Fruit fly (Drosophila melanogaster) whole organism, embryonic: ENCODE data around the gene CG32633.

Experiments used
- ATbp ChIP-seq: fragments of 200-800 bp; sonication (Bioruptor generic); optimal IDR thresholded peaks from 2 replicates; lab custom pipeline; 2017; ENCODE audit warnings: missing biosample characterization, mild to moderate bottlenecking, missing genetic modification characterization, missing genetic modification reagents
- Ada2b ChIP-seq: fragments of 200-800 bp; sonication (Bioruptor generic); IDR thresholded peaks from 2 replicates; pipeline ENCODE4 v1.3.6; 2022; ENCODE audit warnings: missing biosample characterization, missing genetic modification characterization
- CG10431 ChIP-seq: fragments of 200-800 bp; sonication (Bioruptor generic); optimal IDR thresholded peaks from 3 replicates; lab custom pipeline; 2018; ENCODE audit warnings: missing biosample characterization, mild to moderate bottlenecking, missing genetic modification characterization
- CG11504 ChIP-seq: fragments of 200-800 bp; sonication (Bioruptor generic); optimal IDR thresholded peaks from 3 replicates; lab custom pipeline; 2019; ENCODE audit warnings: missing biosample characterization, mild to moderate bottlenecking, missing genetic modification characterization, moderate library complexity
- CG12104 ChIP-seq: fragments of 200-800 bp; sonication (Bioruptor generic); optimal IDR thresholded peaks from 3 replicates; lab custom pipeline; 2016; ENCODE audit warnings: missing biosample characterization, missing genetic modification characterization
- CG1233 ChIP-seq: fragments of 200-800 bp; sonication (Bioruptor generic); optimal IDR thresholded peaks from 4 replicates; lab custom pipeline; 2018; ENCODE audit warnings: missing biosample characterization, mild to moderate bottlenecking, missing genetic modification characterization
- CG12942 ChIP-seq: fragments of 200-800 bp; sonication (Bioruptor generic); optimal IDR thresholded peaks from 3 replicates; lab custom pipeline; 2016; ENCODE audit warnings: missing biosample characterization, missing genetic modification characterization
- CG13894 ChIP-seq: fragments of 200-800 bp; sonication (Bioruptor generic); optimal IDR thresholded peaks from 3 replicates; lab custom pipeline; 2018; ENCODE audit warnings: missing biosample characterization, mild to moderate bottlenecking, missing genetic modification characterization, moderate library complexity
- CG1603 ChIP-seq: fragments of 200-800 bp; sonication (Bioruptor generic); optimal IDR thresholded peaks from 2 replicates; lab custom pipeline; 2019; ENCODE audit warnings: missing biosample characterization, mild to moderate bottlenecking, missing genetic modification characterization, moderate library complexity
- CG16815 ChIP-seq: fragments of 200-800 bp; sonication (Bioruptor generic); optimal IDR thresholded peaks from 3 replicates; lab custom pipeline; 2017; ENCODE audit warnings: missing biosample characterization, mild to moderate bottlenecking, missing genetic modification characterization
- CG17568 ChIP-seq: fragments of 200-800 bp; sonication (Bioruptor generic); optimal IDR thresholded peaks from 2 replicates; lab custom pipeline; 2018; ENCODE audit warnings: missing biosample characterization, mild to moderate bottlenecking, missing genetic modification characterization, moderate library complexity
- CG3407 ChIP-seq: fragments of 200-800 bp; sonication (Bioruptor generic); optimal IDR thresholded peaks from 2 replicates; lab custom pipeline; 2018; ENCODE audit warnings: missing biosample characterization, mild to moderate bottlenecking, missing genetic modification characterization
- CG6272 ChIP-seq: fragments of 200-800 bp; sonication (Bioruptor generic); IDR thresholded peaks from 2 replicates; pipeline ENCODE4 v1.3.6; 2022; ENCODE audit warnings: missing biosample characterization, missing genetic modification characterization
- CG6689 ChIP-seq: fragments of 200-800 bp; sonication (Bioruptor generic); IDR thresholded peaks from 2 replicates; pipeline ENCODE4 v1.3.6; 2022; ENCODE audit warnings: missing biosample characterization, missing genetic modification characterization
- CG6813 ChIP-seq: fragments of 200-800 bp; sonication (Bioruptor generic); optimal IDR thresholded peaks from 2 replicates; lab custom pipeline; 2017; ENCODE audit warnings: missing biosample characterization, missing genetic modification characterization, mild to moderate bottlenecking, moderate library complexity, missing genetic modification reagents
- CG7928 ChIP-seq: fragments of 200-800 bp; sonication (Bioruptor generic); optimal IDR thresholded peaks from 2 replicates; lab custom pipeline; 2017; ENCODE audit warnings: missing biosample characterization, mild to moderate bottlenecking, missing genetic modification characterization
- CG8089 ChIP-seq: fragments of 200-800 bp; sonication (Bioruptor generic); optimal IDR thresholded peaks from 3 replicates; lab custom pipeline; 2016; ENCODE audit warnings: missing biosample characterization, missing genetic modification characterization
- CG8359 ChIP-seq: fragments of 200-800 bp; sonication (Bioruptor generic); optimal IDR thresholded peaks from 2 replicates; lab custom pipeline; 2017; ENCODE audit warnings: missing biosample characterization, mild to moderate bottlenecking, missing genetic modification characterization, borderline replicate concordance
- CG9215 ChIP-seq: fragments of 200-800 bp; sonication (Bioruptor generic); IDR thresholded peaks from 2 replicates; pipeline ENCODE4 v1.3.6; 2022; ENCODE audit warnings: missing biosample characterization, missing genetic modification characterization
- D19B ChIP-seq: fragments of 200-800 bp; sonication (Bioruptor generic); optimal IDR thresholded peaks from 2 replicates; lab custom pipeline; 2017; ENCODE audit warnings: missing biosample characterization, mild to moderate bottlenecking, missing genetic modification characterization
- ERR ChIP-seq: fragments of 200-800 bp; sonication (Bioruptor generic); optimal IDR thresholded peaks from 2 replicates; lab custom pipeline; 2016; ENCODE audit warnings: missing biosample characterization, missing genetic modification characterization
- Hmx ChIP-seq: fragments of 200-800 bp; sonication (Bioruptor generic); optimal IDR thresholded peaks from 2 replicates; lab custom pipeline; 2016; ENCODE audit warnings: missing biosample characterization, missing genetic modification characterization
- Hr78 ChIP-seq, 2 experiments: fragments of 200-800 bp in 1 of 2; fragments of >200 bp in 1 of 2; sonication (Bioruptor generic) in 1 of 2; optimal IDR thresholded peaks; 2 replicates each; lab custom pipeline; 2017 to 2019; ENCODE audit warnings: missing biosample characterization in 2 of 2, missing genetic modification characterization in 2 of 2, mild to moderate bottlenecking in 1 of 2, moderate library complexity in 1 of 2
- Hsf ChIP-seq: fragments of 200-800 bp; sonication (Bioruptor generic); optimal IDR thresholded peaks from 3 replicates; lab custom pipeline; 2016; ENCODE audit warnings: missing biosample characterization, missing genetic modification characterization
- Meics ChIP-seq: fragments of 200-800 bp; sonication (Bioruptor generic); optimal IDR thresholded peaks from 2 replicates; lab custom pipeline; 2017; ENCODE audit warnings: missing biosample characterization, mild to moderate bottlenecking, missing genetic modification characterization
- NC2α ChIP-seq: fragments of 200-800 bp; sonication (Bioruptor generic); optimal IDR thresholded peaks from 2 replicates; lab custom pipeline; 2016; ENCODE audit warnings: missing biosample characterization, missing genetic modification characterization
- Six4 ChIP-seq: fragments of 200-800 bp; sonication (Bioruptor generic); optimal IDR thresholded peaks from 2 replicates; lab custom pipeline; 2016; ENCODE audit warnings: missing biosample characterization, missing genetic modification characterization
- Sox102F ChIP-seq: fragments of 200-800 bp; sonication (Bioruptor generic); optimal IDR thresholded peaks from 2 replicates; lab custom pipeline; 2018; ENCODE audit warnings: missing biosample characterization, mild to moderate bottlenecking, missing genetic modification characterization, moderate library complexity
- Usf ChIP-seq: fragments of 200-800 bp; sonication (Bioruptor generic); optimal IDR thresholded peaks from 2 replicates; lab custom pipeline; 2017; ENCODE audit warnings: missing genotype, missing biosample characterization, missing genetic modification characterization
- YL-1 ChIP-seq: fragments of 200-800 bp; sonication (Bioruptor generic); optimal IDR thresholded peaks from 3 replicates; lab custom pipeline; 2017; ENCODE audit warnings: missing biosample characterization, mild to moderate bottlenecking, missing genetic modification characterization
- aop ChIP-seq: fragments of 200-800 bp; sonication (Bioruptor generic); IDR thresholded peaks from 2 replicates; pipeline ENCODE4 v1.3.6; 2022; ENCODE audit warnings: missing biosample characterization, missing genetic modification characterization
- bcd ChIP-seq: fragments of 200-800 bp; sonication (Bioruptor generic); optimal IDR thresholded peaks from 2 replicates; lab custom pipeline; 2017; ENCODE audit warnings: missing biosample characterization, mild to moderate bottlenecking, missing genetic modification characterization
- chinmo ChIP-seq: fragments of 200-800 bp; sonication (Bioruptor generic); IDR thresholded peaks from 4 replicates; pipeline ENCODE4 v1.3.6; 2022; ENCODE audit warnings: missing biosample characterization, missing genetic modification characterization; ENCODE audit not compliant: partially characterized antibody
- crc ChIP-seq: fragments of 200-800 bp; sonication (Bioruptor generic); optimal IDR thresholded peaks from 2 replicates; lab custom pipeline; 2016; ENCODE audit warnings: missing biosample characterization, missing genetic modification characterization
- dimm ChIP-seq: fragments of 200-800 bp; sonication (Bioruptor generic); IDR thresholded peaks from 2 replicates; pipeline ENCODE4 v1.3.6; 2022; ENCODE audit warnings: missing biosample characterization, missing genetic modification characterization
- disco-r ChIP-seq: fragments of 200-800 bp; sonication (Bioruptor generic); optimal IDR thresholded peaks from 2 replicates; lab custom pipeline; 2016; ENCODE audit warnings: missing biosample characterization, missing genetic modification characterization
- dmrt99B ChIP-seq: fragments of 200-800 bp; sonication (Bioruptor generic); optimal IDR thresholded peaks from 2 replicates; lab custom pipeline; 2018; ENCODE audit warnings: missing biosample characterization, mild to moderate bottlenecking, missing genetic modification characterization, moderate library complexity
- gfzf ChIP-seq: fragments of 200-800 bp; sonication (Bioruptor generic); optimal IDR thresholded peaks from 2 replicates; lab custom pipeline; 2016; ENCODE audit warnings: missing biosample characterization, mild to moderate bottlenecking, missing genetic modification characterization, moderate library complexity
- hkb ChIP-seq, 2 experiments: fragments of 200-800 bp in 1 of 2; fragments of >200 bp in 1 of 2; sonication (Bioruptor generic) in 1 of 2; IDR thresholded peaks in 1 of 2; optimal IDR thresholded peaks in 1 of 2; 2 replicates each; pipeline versions ENCODE4 v1.3.6 to Lab custom; 2017 to 2022; ENCODE audit warnings: missing biosample characterization in 1 of 2, missing genetic modification characterization in 1 of 2
- klu ChIP-seq: fragments of 200-800 bp; sonication (Bioruptor generic); IDR thresholded peaks from 2 replicates; pipeline ENCODE4 v1.3.6; 2022; ENCODE audit warnings: missing biosample characterization, missing genetic modification characterization
- nmo ChIP-seq: fragments of 200-800 bp; sonication (Bioruptor generic); optimal IDR thresholded peaks from 2 replicates; lab custom pipeline; 2018; ENCODE audit warnings: missing biosample characterization, mild to moderate bottlenecking, missing genetic modification characterization, moderate library complexity
- nom ChIP-seq: fragments of 200-800 bp; sonication (Bioruptor generic); optimal IDR thresholded peaks from 2 replicates; lab custom pipeline; 2017; ENCODE audit warnings: missing biosample characterization, missing genetic modification characterization, mild to moderate bottlenecking, moderate library complexity, missing genetic modification reagents
- pho ChIP-seq: fragments of 200-800 bp; sonication (Bioruptor generic); optimal IDR thresholded peaks from 2 replicates; lab custom pipeline; 2016; ENCODE audit warnings: missing biosample characterization, missing genetic modification characterization
- pum ChIP-seq: fragments of 200-800 bp; sonication (Bioruptor generic); optimal IDR thresholded peaks from 2 replicates; lab custom pipeline; 2016; ENCODE audit warnings: missing biosample characterization, missing genetic modification characterization
- pzg ChIP-seq: fragments of 200-800 bp; sonication (Bioruptor generic); optimal IDR thresholded peaks from 3 replicates; lab custom pipeline; 2018; ENCODE audit warnings: missing biosample characterization, mild to moderate bottlenecking, missing genetic modification characterization, moderate library complexity
- ranshi ChIP-seq: fragments of 200-800 bp; sonication (Bioruptor generic); IDR thresholded peaks from 2 replicates; pipeline ENCODE4 v1.3.6; 2022; ENCODE audit warnings: missing biosample characterization, missing genetic modification characterization
- sd ChIP-seq: fragments of 200-800 bp; sonication (Bioruptor generic); optimal IDR thresholded peaks from 3 replicates; lab custom pipeline; 2018; ENCODE audit warnings: missing biosample characterization, mild to moderate bottlenecking, missing genetic modification characterization, moderate library complexity
- tgo ChIP-seq: fragments of 200-800 bp; sonication (Bioruptor generic); IDR thresholded peaks from 3 replicates; pipeline ENCODE4 v1.3.6; 2022; ENCODE audit warnings: missing biosample characterization, missing genetic modification characterization
- tio ChIP-seq: fragments of 200-800 bp; sonication (Bioruptor generic); optimal IDR thresholded peaks from 2 replicates; lab custom pipeline; 2017; ENCODE audit warnings: missing biosample characterization, missing genetic modification characterization, inconsistent platforms
- unpg ChIP-seq: fragments of 200-800 bp; sonication (Bioruptor generic); optimal IDR thresholded peaks from 3 replicates; lab custom pipeline; 2018; ENCODE audit warnings: missing biosample characterization, mild to moderate bottlenecking, missing genetic modification characterization, moderate library complexity

Gene CG32633

dm6 chrX:13572382-13572781, 10.9 kb downstream of the CG32633 start (continued):
- peak; percentile 32 for TF ChIP-seq CG8359 (GFP tag; lab: Kevin White, UChicago)
- TF ChIP-seq Hsf (GFP tag; lab: Kevin White, UChicago) = peak; percentile 59
- peak; percentile 48 for TF ChIP-seq ATbp (GFP tag; lab: Kevin White, UChicago)
- TF ChIP-seq Hr78 (GFP tag; optimal IDR thresholded peaks at IDR 0.05; lab: Kevin White, UChicago) = no peak
- peak; percentile 20 for TF ChIP-seq D19B (GFP tag; lab: Kevin White, UChicago)
- TF ChIP-seq CG12942 (GFP tag; lab: Kevin White, UChicago) = peak; percentile 31
- TF ChIP-seq pum (GFP tag; lab: Kevin White, UChicago) = peak; percentile 42
- TF ChIP-seq CG11504 = peak; percentile 80
- TF ChIP-seq CG1603 (tag; lab: Kevin White, UChicago) = no peak
- TF ChIP-seq crc (GFP tag; lab: Kevin White, UChicago) = no peak
- no peak for TF ChIP-seq CG7928 (GFP tag; lab: Kevin White, UChicago)
- peak; percentile 44; the same call in 1 of the 2 replicates for TF ChIP-seq ranshi (GFP tag; lab: Robert Waterston, UW)
- peak; percentile 48 for TF ChIP-seq CG6689
- no peak for TF ChIP-seq CG6813 (GFP tag; lab: Kevin White, UChicago)
- TF ChIP-seq CG6272 (GFP tag; lab: Robert Waterston, UW) = no peak
- no peak for TF ChIP-seq CG8089 (GFP tag; lab: Kevin White, UChicago)
- TF ChIP-seq CG12104 = peak; percentile 9
- no peak for TF ChIP-seq klu (GFP tag; lab: Robert Waterston, UW)
- TF ChIP-seq nmo (GFP tag; lab: Kevin White, UChicago) = peak; percentile 73
- no peak for TF ChIP-seq YL-1 (GFP tag; lab: Kevin White, UChicago)
- no peak for TF ChIP-seq hkb (optimal IDR thresholded peaks at IDR 0.05; lab: Kevin White, UChicago)
- peak; percentile 41; the same call in 1 of the 2 replicates for TF ChIP-seq hkb (GFP tag; IDR thresholded peaks at IDR 0.05; lab: Robert Waterston, UW)
- peak; percentile 34 for TF ChIP-seq Six4 (GFP tag; lab: Kevin White, UChicago)
- peak; percentile 36 for TF ChIP-seq CG17568
- TF ChIP-seq CG13894 = peak; percentile 1
- TF ChIP-seq pho = peak; percentile 27
- peak; percentile 65 for TF ChIP-seq unpg (GFP tag; lab: Kevin White, UChicago)
- TF ChIP-seq dimm = no peak
- peak; percentile 44; the same call in 2 of the 3 replicates for TF ChIP-seq tgo (GFP tag; lab: Robert Waterston, UW)
- TF ChIP-seq CG1233 (GFP tag; lab: Kevin White, UChicago) = peak; percentile 37
- TF ChIP-seq sd (tag; lab: Kevin White, UChicago) = no peak
- no peak for TF ChIP-seq chinmo (GFP tag; lab: Robert Waterston, UW)
- no peak for TF ChIP-seq Usf (GFP tag; lab: Kevin White, UChicago)
- no peak for TF ChIP-seq aop (GFP tag; lab: Robert Waterston, UW)
- peak; percentile 76 for TF ChIP-seq dmrt99B
- no peak for TF ChIP-seq pzg (GFP tag; lab: Kevin White, UChicago)
- peak; percentile 50 for TF ChIP-seq bcd
- TF ChIP-seq Ada2b (GFP tag; lab: Robert Waterston, UW) = peak; percentile 47
- no peak for TF ChIP-seq Hmx (GFP tag; lab: Kevin White, UChicago)
- TF ChIP-seq disco-r (GFP tag; lab: Kevin White, UChicago) = no peak
- TF ChIP-seq Meics = peak; percentile 60
- no peak for TF ChIP-seq ERR (GFP tag; lab: Kevin White, UChicago)
- no peak for TF ChIP-seq gfzf
- no peak for TF ChIP-seq CG10431
- peak; percentile 24; the same call in 1 of the 2 replicates for TF ChIP-seq CG9215 (GFP tag; lab: Robert Waterston, UW)
- no peak for TF ChIP-seq NC2α (GFP tag; lab: Kevin White, UChicago)
- peak; percentile 60 for TF ChIP-seq tio
- TF ChIP-seq Sox102F (GFP tag; lab: Kevin White, UChicago) = peak; percentile 74
- no peak for TF ChIP-seq nom
- peak; percentile 30 for TF ChIP-seq CG16815 (GFP tag; lab: Kevin White, UChicago)
- TF ChIP-seq CG3407 (GFP tag; lab: Kevin White, UChicago) = peak; percentile 5
